Worm (Caenorhabditis elegans) whole organism, young adult: Measurements from ENCODE around the gene T07A9.14.

ENCODE experiments used
- F10E7.11 ChIP-seq: sonication (generic microtip); optimal IDR thresholded peaks from 2 replicates; lab custom pipeline; 2017; ENCODE audit warnings: mild to moderate bottlenecking, missing genetic modification characterization, moderate library complexity, missing compliant biosample characterization
- Y67H2A.10 ChIP-seq: fragments of 200-800 bp; sonication (Bioruptor generic); conservative IDR thresholded peaks from 2 replicates; pipeline ENCODE4 v1.3.6; 2022; ENCODE audit warnings: missing genetic modification reagents, missing genetic modification characterization, missing compliant biosample characterization
- dpl-1 ChIP-seq: fragments of 150-350 bp; optimal IDR thresholded peaks from 2 replicates; lab custom pipeline; 2014; ENCODE audit warnings: missing biosample characterization, missing genetic modification reagents, missing genetic modification characterization
- rec-8 ChIP-seq, 2 experiments: sonication (generic microtip); optimal IDR thresholded peaks; 2 replicates each; lab custom pipeline; 2016; ENCODE audit warnings: mild to moderate bottlenecking in 2 of 2, missing genetic modification characterization in 2 of 2, missing genetic modification reagents in 2 of 2, missing genotype in 2 of 2, missing biosample characterization in 1 of 2, missing compliant biosample characterization in 1 of 2, moderate library complexity in 1 of 2
- snpc-4 ChIP-seq, 5 experiments: fragments of 150-350 bp in 1 of 5; sonication (generic microtip) in 4 of 5; optimal IDR thresholded peaks; 2 replicates each; lab custom pipeline; 2014 to 2018; ENCODE audit warnings: missing genetic modification characterization in 5 of 5, missing biosample characterization in 3 of 5, antibody characterized with exemption in 2 of 5, mild to moderate bottlenecking in 2 of 5, missing compliant biosample characterization in 2 of 5, missing genotype in 2 of 5, moderate library complexity in 2 of 5, missing genetic modification reagents in 1 of 5

- TF ChIP-seq dpl-1 (no peak), snpc-4 (GFP tag; optimal IDR thresholded peaks at IDR 0.05; lab: Kevin White, UChicago) (no peak), snpc-4 (tag; optimal IDR thresholded peaks at IDR 0.05; lab: Kevin White, UChicago) (no peak), F10E7.11 (tag; lab: Kevin White, UChicago) (no peak), Y67H2A.10 (GFP tag; lab: Robert Waterston, UW) (no peak), rec-8 (tag; optimal IDR thresholded peaks at IDR 0.05; lab: Kevin White, UChicago) (no peak)
These were observed 7.7 kb upstream of the T07A9.14 start for ce11 chrIV:378838-379237.
